Worm (Caenorhabditis elegans): ENCODE measurements around the gene glrx-5.

DNA sequence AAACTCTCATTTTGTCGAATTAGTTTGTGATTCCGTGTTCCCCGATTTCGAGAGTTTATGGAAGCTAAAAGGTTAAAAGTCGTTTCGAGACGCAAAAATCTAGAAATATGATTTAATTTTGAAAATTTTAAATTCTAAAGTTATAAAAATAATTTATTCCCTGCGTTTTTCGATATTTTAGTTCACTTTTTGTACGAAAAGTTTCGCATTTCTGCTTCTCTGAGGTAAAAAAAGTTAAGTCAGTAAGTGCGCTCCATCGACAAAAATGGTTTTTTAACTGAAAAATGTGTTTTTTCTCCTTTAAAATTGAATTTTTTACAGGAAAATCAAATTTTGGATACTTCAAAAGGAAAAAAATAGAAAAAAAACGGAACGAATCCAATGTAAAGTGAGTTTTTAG is 40.2 kb downstream of the glrx-5 start, which contains the start of gene zip-1:
- no peak for TF ChIP-seq egl-27 (tag; optimal IDR thresholded peaks at IDR 0.05)
- TF ChIP-seq eor-1 (tag; optimal IDR thresholded peaks at IDR 0.05), result no peak
- no peak for TF ChIP-seq nhr-23 (tag; optimal IDR thresholded peaks at IDR 0.05)
- no peak for TF ChIP-seq ceh-16 (tag; optimal IDR thresholded peaks at IDR 0.05)
- TF ChIP-seq ztf-11 (tag; optimal IDR thresholded peaks at IDR 0.05), result no peak
- TF ChIP-seq ceh-9 (tag; optimal IDR thresholded peaks at IDR 0.05), result no peak

Measured in whole organism, L3 larva.